Worm (Caenorhabditis elegans): ENCODE results near the gene hlh-12.

ce11 chrIV:8481308-8481707 is 2.1 kb upstream of the hlh-12 start, which contains the start of gene spp-8:
- peak; percentile 78 for TF ChIP-seq fos-1 (tag; optimal IDR thresholded peaks at IDR 0.05)
- peak; percentile 55 for TF ChIP-seq sma-9 (GFP tag; optimal IDR thresholded peaks at IDR 0.05)
- no peak for TF ChIP-seq sma-9 (tag; optimal IDR thresholded peaks at IDR 0.05)

Data from whole organism, L2 larva.